Worm (Caenorhabditis elegans): ENCODE measurements around the gene T14B4.19.

ce11 chrII:6661211-6661610 lies 51.5 kb downstream of the T14B4.19 start, which contains the start of gene T19D12.2:
- TF ChIP-seq unc-39 (tag; optimal IDR thresholded peaks at IDR 0.05) (no peak), R02D3.7 (tag; optimal IDR thresholded peaks at IDR 0.05) (no peak)
